Worm (Caenorhabditis elegans) whole organism, L2 larva: ENCODE measurements around the gene F40F4.7.

ENCODE experiments used
- blmp-1 ChIP-seq: sonication (generic microtip); optimal IDR thresholded peaks from 2 replicates; lab custom pipeline; 2017; ENCODE audit warnings: missing genetic modification characterization, mild to moderate bottlenecking, missing compliant biosample characterization, antibody characterized with exemption, moderate library complexity; ENCODE audit not compliant: insufficient read depth
- egl-27 ChIP-seq: sonication (generic microtip); optimal IDR thresholded peaks from 3 replicates; lab custom pipeline; 2017; ENCODE audit warnings: missing biosample characterization, missing genetic modification reagents, missing genetic modification characterization
- lin-11 ChIP-seq: fragments of 150-350 bp; sonication (generic microtip); optimal IDR thresholded peaks from 2 replicates; lab custom pipeline; 2014; ENCODE audit warnings: missing biosample characterization, missing genetic modification characterization, inconsistent platforms, mixed read lengths
- lsy-2 ChIP-seq, 2 experiments: fragments of 150-350 bp in 1 of 2; sonication (generic microtip) in 1 of 2; optimal IDR thresholded peaks; 2 replicates each; lab custom pipeline; 2014 to 2017; ENCODE audit warnings: missing biosample characterization in 2 of 2, missing genetic modification characterization in 2 of 2
- mab-5 ChIP-seq: fragments of 150-350 bp; optimal IDR thresholded peaks from 2 replicates; lab custom pipeline; 2014; ENCODE audit warnings: missing biosample characterization, missing genetic modification characterization
- mbf-1 ChIP-seq: sonication (generic microtip); optimal IDR thresholded peaks from 2 replicates; lab custom pipeline; 2017; ENCODE audit warnings: missing biosample characterization, missing genetic modification characterization
- nhr-12 ChIP-seq: fragments of 150-350 bp; optimal IDR thresholded peaks from 2 replicates; lab custom pipeline; 2014; ENCODE audit warnings: missing biosample characterization, missing genetic modification characterization
- nhr-23 ChIP-seq: fragments of 150-350 bp; optimal IDR thresholded peaks from 2 replicates; lab custom pipeline; 2014; ENCODE audit warnings: missing biosample characterization, missing genetic modification reagents, missing genetic modification characterization
- nhr-237 ChIP-seq: fragments of 150-350 bp; optimal IDR thresholded peaks from 2 replicates; lab custom pipeline; 2014; ENCODE audit warnings: missing biosample characterization, missing genetic modification characterization
- snpc-4 ChIP-seq: fragments of 150-350 bp; optimal IDR thresholded peaks from 2 replicates; lab custom pipeline; 2014; ENCODE audit warnings: missing biosample characterization, missing genetic modification characterization
- unc-62 ChIP-seq: fragments of 150-350 bp; optimal IDR thresholded peaks from 2 replicates; lab custom pipeline; 2014; ENCODE audit warnings: missing biosample characterization, missing genetic modification reagents, missing genetic modification characterization
- ztf-4 ChIP-seq: fragments of 150-350 bp; optimal IDR thresholded peaks from 2 replicates; lab custom pipeline; 2014; ENCODE audit warnings: missing biosample characterization, missing genetic modification characterization

DNA sequence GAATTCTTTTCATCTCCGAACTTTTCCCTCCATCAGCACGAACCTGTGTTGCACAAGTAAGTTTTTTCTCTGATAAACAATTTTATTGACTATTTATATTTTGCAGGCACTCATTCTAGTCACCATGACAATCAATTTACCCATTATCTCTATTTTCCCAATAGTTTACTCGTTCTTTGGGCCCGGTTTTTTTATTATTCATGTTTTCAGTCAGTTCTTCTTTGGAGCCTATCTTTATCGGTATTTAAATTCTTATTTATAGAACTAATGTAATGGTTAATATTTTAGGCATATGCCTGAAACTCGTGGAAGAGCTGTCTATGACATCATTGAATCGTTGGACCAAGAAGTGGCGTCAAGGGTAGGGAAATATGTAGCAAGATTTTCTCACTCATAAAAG, 39.2 kb upstream of the F40F4.7 start:
- TF ChIP-seq blmp-1 (tag; lab: Kevin White, UChicago) (no peak), lin-11 (tag; lab: Kevin White, UChicago) (no peak), egl-27 (tag; lab: Kevin White, UChicago) (no peak), mbf-1 (tag; lab: Kevin White, UChicago) (no peak), nhr-12 (tag; lab: Kevin White, UChicago) (no peak), snpc-4 (tag; lab: Kevin White, UChicago) (no peak), lsy-2 (tag; optimal IDR thresholded peaks at IDR 0.05; lab: Kevin White, UChicago) (no peak), mab-5 (no peak), nhr-23 (no peak), unc-62 (GFP tag; lab: Kevin White, UChicago) (no peak), nhr-237 (no peak), ztf-4 (tag; lab: Kevin White, UChicago) (no peak)
